Worm (Caenorhabditis elegans) whole organism, L2 larva: ENCODE results near the gene T12A2.3.

Experiments used
- C34F6.9 ChIP-seq: fragments of 150-350 bp; optimal IDR thresholded peaks from 2 replicates; lab custom pipeline; 2014; ENCODE audit warnings: missing biosample characterization, missing genetic modification characterization
- Y55F3AM.14 ChIP-seq: fragments of 200-800 bp; sonication (Bioruptor generic); optimal IDR thresholded peaks from 2 replicates; lab custom pipeline; 2018; ENCODE audit warnings: mild to moderate bottlenecking, missing genetic modification characterization, missing compliant biosample characterization
- ZK546.5 ChIP-seq: sonication (generic microtip); optimal IDR thresholded peaks from 2 replicates; lab custom pipeline; 2017; ENCODE audit warnings: missing biosample characterization, missing genetic modification characterization
- alr-1 ChIP-seq: fragments of 150-350 bp; optimal IDR thresholded peaks from 2 replicates; lab custom pipeline; 2014; ENCODE audit warnings: missing biosample characterization, missing genetic modification characterization
- aly-2 ChIP-seq: fragments of 150-350 bp; optimal IDR thresholded peaks from 2 replicates; lab custom pipeline; 2014; ENCODE audit warnings: missing biosample characterization, missing genetic modification characterization
- ama-1 ChIP-seq: fragments of 150-350 bp; optimal IDR thresholded peaks from 2 replicates; lab custom pipeline; 2018; ENCODE audit warnings: inconsistent platforms
- blmp-1 ChIP-seq: sonication (generic microtip); optimal IDR thresholded peaks from 2 replicates; lab custom pipeline; 2017; ENCODE audit warnings: missing genetic modification characterization, mild to moderate bottlenecking, missing compliant biosample characterization, antibody characterized with exemption, moderate library complexity; ENCODE audit not compliant: insufficient read depth
- ceh-16 ChIP-seq: fragments of 150-350 bp; optimal IDR thresholded peaks from 2 replicates; lab custom pipeline; 2014; ENCODE audit warnings: missing biosample characterization, missing genetic modification characterization
- ceh-82 ChIP-seq: fragments of 150-350 bp; optimal IDR thresholded peaks from 2 replicates; lab custom pipeline; 2014; ENCODE audit warnings: missing biosample characterization, missing genetic modification characterization
- crh-2 ChIP-seq: sonication (generic microtip); optimal IDR thresholded peaks from 2 replicates; lab custom pipeline; 2017; ENCODE audit warnings: missing biosample characterization, missing genetic modification characterization
- egl-27 ChIP-seq: sonication (generic microtip); optimal IDR thresholded peaks from 3 replicates; lab custom pipeline; 2017; ENCODE audit warnings: missing biosample characterization, missing genetic modification reagents, missing genetic modification characterization
- elt-1 ChIP-seq: fragments of 150-350 bp; optimal IDR thresholded peaks from 2 replicates; lab custom pipeline; 2014; ENCODE audit warnings: missing biosample characterization, missing genetic modification characterization
- fos-1 ChIP-seq: fragments of 150-350 bp; optimal IDR thresholded peaks from 2 replicates; lab custom pipeline; 2014; ENCODE audit warnings: missing biosample characterization, missing genetic modification characterization
- gmeb-1 ChIP-seq: fragments of 150-350 bp; optimal IDR thresholded peaks from 2 replicates; lab custom pipeline; 2014; ENCODE audit warnings: missing biosample characterization, missing genetic modification characterization
- lin-11 ChIP-seq: fragments of 150-350 bp; sonication (generic microtip); optimal IDR thresholded peaks from 2 replicates; lab custom pipeline; 2014; ENCODE audit warnings: missing biosample characterization, missing genetic modification characterization, inconsistent platforms, mixed read lengths
- lin-39 ChIP-seq: fragments of 150-350 bp; optimal IDR thresholded peaks from 2 replicates; lab custom pipeline; 2014; ENCODE audit warnings: missing biosample characterization, missing genetic modification reagents, missing genetic modification characterization
- lsy-2 ChIP-seq, 2 experiments: fragments of 150-350 bp in 1 of 2; sonication (generic microtip) in 1 of 2; optimal IDR thresholded peaks; 2 replicates each; lab custom pipeline; 2014 to 2017; ENCODE audit warnings: missing biosample characterization in 2 of 2, missing genetic modification characterization in 2 of 2
- mab-5 ChIP-seq: fragments of 150-350 bp; optimal IDR thresholded peaks from 2 replicates; lab custom pipeline; 2014; ENCODE audit warnings: missing biosample characterization, missing genetic modification characterization
- mbf-1 ChIP-seq: sonication (generic microtip); optimal IDR thresholded peaks from 2 replicates; lab custom pipeline; 2017; ENCODE audit warnings: missing biosample characterization, missing genetic modification characterization
- mdl-1 ChIP-seq, 2 experiments: fragments of 150-350 bp in 1 of 2; sonication (generic microtip) in 1 of 2; optimal IDR thresholded peaks; 2 replicates each; lab custom pipeline; 2017; ENCODE audit warnings: missing biosample characterization in 2 of 2, missing genetic modification characterization in 2 of 2
- nhr-10 ChIP-seq: sonication (generic microtip); optimal IDR thresholded peaks from 2 replicates; lab custom pipeline; 2017; ENCODE audit warnings: missing biosample characterization, missing genetic modification characterization
- nhr-11 ChIP-seq: fragments of 150-350 bp; optimal IDR thresholded peaks from 2 replicates; lab custom pipeline; 2014; ENCODE audit warnings: missing biosample characterization, missing genetic modification characterization
- nhr-12 ChIP-seq: fragments of 150-350 bp; optimal IDR thresholded peaks from 2 replicates; lab custom pipeline; 2014; ENCODE audit warnings: missing biosample characterization, missing genetic modification characterization
- nhr-21 ChIP-seq: fragments of 150-350 bp; optimal IDR thresholded peaks from 2 replicates; lab custom pipeline; 2014; ENCODE audit warnings: missing biosample characterization, missing genetic modification characterization
- nhr-23 ChIP-seq: fragments of 150-350 bp; optimal IDR thresholded peaks from 2 replicates; lab custom pipeline; 2014; ENCODE audit warnings: missing biosample characterization, missing genetic modification reagents, missing genetic modification characterization
- nhr-25 ChIP-seq: fragments of 150-350 bp; sonication (generic microtip); optimal IDR thresholded peaks from 3 replicates; lab custom pipeline; 2014; ENCODE audit warnings: missing biosample characterization, missing genetic modification characterization
- nhr-77 ChIP-seq: fragments of 150-350 bp; optimal IDR thresholded peaks from 2 replicates; lab custom pipeline; 2014; ENCODE audit warnings: missing biosample characterization, missing genetic modification characterization
- sem-4 ChIP-seq: fragments of 150-350 bp; optimal IDR thresholded peaks from 2 replicates; lab custom pipeline; 2014; ENCODE audit warnings: missing biosample characterization, missing genetic modification reagents, missing genetic modification characterization
- skn-1 ChIP-seq: sonication (generic microtip); optimal IDR thresholded peaks from 2 replicates; lab custom pipeline; 2017; ENCODE audit warnings: missing biosample characterization, missing genetic modification characterization
- sma-3 ChIP-seq: sonication (generic microtip); optimal IDR thresholded peaks from 2 replicates; lab custom pipeline; 2016; ENCODE audit warnings: missing genetic modification reagents, missing genetic modification characterization, missing compliant biosample characterization
- sma-9 ChIP-seq, 2 experiments: fragments of 150-350 bp in 1 of 2; sonication (generic microtip) in 1 of 2; optimal IDR thresholded peaks; 2 replicates each; lab custom pipeline; 2014 to 2016; ENCODE audit warnings: missing genetic modification characterization in 2 of 2, mild to moderate bottlenecking in 1 of 2, missing biosample characterization in 1 of 2, missing compliant biosample characterization in 1 of 2, missing genetic modification reagents in 1 of 2, moderate library complexity in 1 of 2
- snpc-4 ChIP-seq: fragments of 150-350 bp; optimal IDR thresholded peaks from 2 replicates; lab custom pipeline; 2014; ENCODE audit warnings: missing biosample characterization, missing genetic modification characterization
- unc-39 ChIP-seq: fragments of 150-350 bp; optimal IDR thresholded peaks from 2 replicates; lab custom pipeline; 2014; ENCODE audit warnings: missing biosample characterization, missing genetic modification characterization
- unc-55 ChIP-seq: fragments of 150-350 bp; sonication (generic microtip); optimal IDR thresholded peaks from 3 replicates; lab custom pipeline; 2014; ENCODE audit warnings: missing biosample characterization, missing genetic modification reagents, missing genetic modification characterization
- unc-62 ChIP-seq: fragments of 150-350 bp; optimal IDR thresholded peaks from 2 replicates; lab custom pipeline; 2014; ENCODE audit warnings: missing biosample characterization, missing genetic modification reagents, missing genetic modification characterization
- zag-1 ChIP-seq: fragments of 150-350 bp; optimal IDR thresholded peaks from 2 replicates; lab custom pipeline; 2014; ENCODE audit warnings: missing biosample characterization, missing genetic modification characterization

T12A2.3 gene

ce11 chrIII:6254737-6255136, 14.1 kb downstream of the T12A2.3 start, which contains the start of gene srg-8:
Gene srg-8 (minus strand): TSS chrIII:6254837.
- TF ChIP-seq zag-1 (tag; lab: Kevin White, UChicago) (no peak), elt-1 (tag; lab: Kevin White, UChicago) (no peak), ama-1 (lab: Kevin White, UChicago) (no peak), gmeb-1 (tag; lab: Kevin White, UChicago) (no peak), mdl-1 (tag; optimal IDR thresholded peaks at IDR 0.05; lab: Kevin White, UChicago) (no peak), nhr-25 (tag; lab: Kevin White, UChicago) (no peak), nhr-23 (tag; lab: Kevin White, UChicago) (no peak), blmp-1 (no peak), skn-1 (no peak), nhr-77 (tag; lab: Kevin White, UChicago) (no peak), ceh-82 (tag; lab: Kevin White, UChicago) (no peak), egl-27 (tag; lab: Kevin White, UChicago) (no peak), unc-55 (GFP tag; lab: Kevin White, UChicago) (no peak), nhr-21 (no peak), mbf-1 (tag; lab: Kevin White, UChicago) (no peak), crh-2 (no peak), nhr-11 (no peak), alr-1 (tag; lab: Kevin White, UChicago) (no peak), lin-39 (tag; lab: Kevin White, UChicago) (no peak)
- TF ChIP-seq, all 48 proteins: peak for 0

ce11 chrIII:6256675-6257074, 16.0 kb downstream of the T12A2.3 start, which contains the start of gene srg-9:
Gene srg-9 (minus strand): TSS chrIII:6256775.
- no peak for TF ChIP-seq mab-5 (tag; lab: Kevin White, UChicago)
- TF ChIP-seq blmp-1, result no peak
- TF ChIP-seq unc-39, result no peak
- TF ChIP-seq egl-27 (tag; lab: Kevin White, UChicago), result no peak
- no peak for TF ChIP-seq ama-1 (lab: Kevin White, UChicago)
- TF ChIP-seq nhr-23 (tag; lab: Kevin White, UChicago), result no peak
- no peak for TF ChIP-seq nhr-25 (tag; lab: Kevin White, UChicago)
- no peak for TF ChIP-seq mdl-1 (tag; optimal IDR thresholded peaks at IDR 0.05; lab: Kevin White, UChicago)
- no peak for TF ChIP-seq nhr-21
- no peak for TF ChIP-seq aly-2 (tag; lab: Kevin White, UChicago)
- no peak for TF ChIP-seq alr-1 (tag; lab: Kevin White, UChicago)
- no peak for TF ChIP-seq sma-3 (GFP tag; lab: Kevin White, UChicago)
- TF ChIP-seq C34F6.9, result no peak
- no peak for TF ChIP-seq unc-62 (GFP tag; lab: Kevin White, UChicago)

ce11 chrIII:6258262-6258661, 17.6 kb downstream of the T12A2.3 start, which contains the start of gene srg-1:
Gene srg-1 (minus strand): TSS chrIII:6258362.
- TF ChIP-seq sem-4 (no peak), lin-11 (no peak), lsy-2 (tag; optimal IDR thresholded peaks at IDR 0.05; lab: Kevin White, UChicago) (no peak), nhr-12 (tag; lab: Kevin White, UChicago) (no peak), ceh-82 (tag; lab: Kevin White, UChicago) (no peak), Y55F3AM.14 (no peak), snpc-4 (tag; lab: Kevin White, UChicago) (no peak), alr-1 (tag; lab: Kevin White, UChicago) (no peak)

ce11 chrIII:6260115-6260514, 19.5 kb downstream of the T12A2.3 start, which contains the start of gene srg-2:
Gene srg-2 (minus strand): TSS chrIII:6260215.
- TF ChIP-seq mdl-1 (tag; optimal IDR thresholded peaks at IDR 0.05; lab: Kevin White, UChicago), result no peak
- TF ChIP-seq aly-2 (tag; lab: Kevin White, UChicago), result no peak
- TF ChIP-seq ceh-16, result no peak
- TF ChIP-seq egl-27 (tag; lab: Kevin White, UChicago), result no peak
- TF ChIP-seq crh-2, result no peak
- TF ChIP-seq blmp-1, result no peak
- TF ChIP-seq ceh-82 (tag; lab: Kevin White, UChicago), result no peak
- no peak for TF ChIP-seq nhr-10
- no peak for TF ChIP-seq sma-9 (GFP tag; optimal IDR thresholded peaks at IDR 0.05; lab: Kevin White, UChicago)
- TF ChIP-seq sma-9 (tag; optimal IDR thresholded peaks at IDR 0.05; lab: Kevin White, UChicago), result no peak
- no peak for TF ChIP-seq unc-55 (GFP tag; lab: Kevin White, UChicago)
- TF ChIP-seq ZK546.5 (tag; lab: Kevin White, UChicago), result no peak
- no peak for TF ChIP-seq nhr-25 (tag; lab: Kevin White, UChicago)
- no peak for TF ChIP-seq alr-1 (tag; lab: Kevin White, UChicago)
- no peak for TF ChIP-seq elt-1 (tag; lab: Kevin White, UChicago)
- TF ChIP-seq mbf-1 (tag; lab: Kevin White, UChicago), result no peak
- TF ChIP-seq fos-1 (tag; lab: Kevin White, UChicago), result no peak
- no peak for TF ChIP-seq Y55F3AM.14
